Worm (Caenorhabditis elegans) whole organism, L1 larva: ENCODE data around the gene F58D2.3.

Experiments used
- ama-1 ChIP-seq: fragments of 150-350 bp; optimal IDR thresholded peaks from 2 replicates; lab custom pipeline; 2014
- efl-1 ChIP-seq, 4 experiments: fragments of 150-350 bp; optimal IDR thresholded peaks in 3 of 4; peaks in 1 of 4; 1 replicate in 1 of 4; 2 replicates in 3 of 4; lab custom pipeline; 2014; ENCODE audit warnings: missing biosample characterization in 2 of 4, missing genetic modification characterization in 2 of 4, missing genetic modification reagents in 2 of 4
- ets-5 ChIP-seq: fragments of 200-800 bp; sonication (Bioruptor generic); IDR thresholded peaks from 2 replicates; pipeline ENCODE4 v1.3.6; 2022; ENCODE audit warnings: missing genetic modification characterization, missing compliant biosample characterization
- hpl-2 ChIP-seq: fragments of 150-350 bp; optimal IDR thresholded peaks from 2 replicates; lab custom pipeline; 2014; ENCODE audit warnings: missing biosample characterization, missing genetic modification reagents, missing genetic modification characterization
- lin-39 ChIP-seq: fragments of 150-350 bp; optimal IDR thresholded peaks from 2 replicates; lab custom pipeline; 2014; ENCODE audit warnings: missing biosample characterization, missing genetic modification reagents, missing genetic modification characterization
- lir-3 ChIP-seq: sonication (generic microtip); optimal IDR thresholded peaks from 2 replicates; lab custom pipeline; 2016; ENCODE audit warnings: mild to moderate bottlenecking, missing genetic modification characterization, moderate library complexity, missing compliant biosample characterization; ENCODE audit not compliant: poor library complexity
- nhr-77 ChIP-seq: fragments of 150-350 bp; optimal IDR thresholded peaks from 2 replicates; lab custom pipeline; 2014; ENCODE audit warnings: missing biosample characterization, missing genetic modification characterization
- pax-3 ChIP-seq: fragments of 200-800 bp; sonication (Bioruptor generic); optimal IDR thresholded peaks from 2 replicates; lab custom pipeline; 2018; ENCODE audit warnings: mild to moderate bottlenecking, missing genetic modification characterization, moderate library complexity, missing compliant biosample characterization
- unc-130 ChIP-seq: fragments of 150-350 bp; optimal IDR thresholded peaks from 2 replicates; lab custom pipeline; 2017; ENCODE audit warnings: missing biosample characterization, missing genetic modification characterization, inconsistent platforms

- TF ChIP-seq ets-5 (GFP tag; lab: Robert Waterston, UW) (no peak), lin-39 (tag; lab: Kevin White, UChicago) (no peak), pax-3 (no peak), efl-1 (optimal IDR thresholded peaks at IDR 0.05; lab: Kevin White, UChicago) (no peak), efl-1 (GFP tag; optimal IDR thresholded peaks at IDR 0.05 in 1 of 2; lab: Kevin White, UChicago) (no peak), lir-3 (tag; lab: Kevin White, UChicago) (no peak), nhr-77 (tag; lab: Kevin White, UChicago) (no peak), hpl-2 (GFP tag; lab: Kevin White, UChicago) (no peak), unc-130 (tag; lab: Kevin White, UChicago) (no peak), ama-1 (no peak)
These were observed 12.6 kb upstream of the F58D2.3 start, which contains the start of gene F58D2.5 for ce11 chrIV:13193239-13193638.
